Fruit fly (Drosophila melanogaster) Kc167 (cell line): ENCODE data around the gene CG17105.

Experiments used
- Myc ChIP-seq: fragments of >200 bp; optimal IDR thresholded peaks from 2 replicates; lab custom pipeline; 2017; ENCODE audit warnings: missing external identifiers
- Sin3A ChIP-seq: fragments of >200 bp; optimal IDR thresholded peaks from 2 replicates; lab custom pipeline; 2018; ENCODE audit warnings: missing external identifiers
- h ChIP-seq: fragments of >200 bp; optimal IDR thresholded peaks from 3 replicates; lab custom pipeline; 2018; ENCODE audit warnings: missing external identifiers
- insv ChIP-seq: fragments of >200 bp; optimal IDR thresholded peaks from 3 replicates; lab custom pipeline; 2018; ENCODE audit warnings: missing external identifiers
- psq ChIP-seq: fragments of >200 bp; optimal IDR thresholded peaks from 2 replicates; lab custom pipeline; 2017; ENCODE audit warnings: missing external identifiers
- ttk ChIP-seq: sonication (Bioruptor generic); optimal IDR thresholded peaks from 2 replicates; lab custom pipeline; 2017; ENCODE audit warnings: missing external identifiers

Gene CG17105

dm6 chr2L:10680584-10681080 is at the start of gene CG17105:
TSS of gene CG17105 (plus strand) at chr2L:10681030.
- TF ChIP-seq psq (lab: Kevin White, UChicago), result no peak
- no peak for TF ChIP-seq h (lab: Kevin White, UChicago)
- no peak for TF ChIP-seq ttk
- TF ChIP-seq Sin3A (lab: Kevin White, UChicago), result no peak
- TF ChIP-seq Myc, result no peak
- TF ChIP-seq insv, result no peak

DNA sequence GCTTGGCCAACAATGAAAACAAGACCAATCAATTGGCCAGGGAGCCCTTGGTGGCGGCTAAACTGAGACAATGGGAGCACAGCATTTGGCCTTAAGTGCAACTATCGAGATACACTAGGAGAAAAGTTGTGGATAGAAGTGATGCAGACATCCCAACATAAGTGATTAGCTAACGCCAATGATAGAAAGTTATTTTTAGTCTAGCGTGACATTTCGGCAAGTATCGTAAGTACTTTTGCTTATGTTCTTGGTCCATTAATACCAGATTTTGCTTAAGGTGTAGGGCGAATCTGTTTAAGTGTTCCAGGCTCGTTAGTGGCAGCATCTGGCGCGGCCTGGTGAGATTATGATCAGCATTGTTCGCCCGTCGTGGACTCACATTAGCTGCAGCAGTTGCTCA is 48.1 kb upstream of the CG17105 start:
- TF ChIP-seq h (lab: Kevin White, UChicago), result no peak
- no peak for TF ChIP-seq insv
- no peak for TF ChIP-seq psq (lab: Kevin White, UChicago)
- TF ChIP-seq ttk, result no peak
- TF ChIP-seq Myc, result no peak
- TF ChIP-seq Sin3A (lab: Kevin White, UChicago), result no peak

dm6 chr2L:10638371-10638770 is 42.5 kb upstream of the CG17105 start, which contains the start of gene CG7329:
TSS of gene CG7329 (minus strand) at chr2L:10638471.
- TF ChIP-seq Sin3A (lab: Kevin White, UChicago) (no peak), Myc (no peak), ttk (no peak), insv (no peak), h (lab: Kevin White, UChicago) (no peak), psq (lab: Kevin White, UChicago) (no peak)

dm6 chr2L:10639631-10640030 is 41.2 kb upstream of the CG17105 start, which contains the start of gene CG31872:
TSS of gene CG31872 (plus strand) at chr2L:10639931.
- TF ChIP-seq psq (lab: Kevin White, UChicago), result no peak
- TF ChIP-seq ttk, result no peak

- TF ChIP-seq ttk (no peak), psq (lab: Kevin White, UChicago) (no peak), h (lab: Kevin White, UChicago) (no peak), Sin3A (lab: Kevin White, UChicago) (no peak), Myc (no peak), insv (no peak)
Measured at dm6 chr2L:10643671-10644070, 37.2 kb upstream of the CG17105 start, which contains the start of gene CG18284. TSS of gene CG18284 (plus strand) at chr2L:10643971.

dm6 chr2L:10646115-10646514 is 34.7 kb upstream of the CG17105 start, which contains the start of gene CG17097:
TSS of gene CG17097 (plus strand) at chr2L:10646415.
- no peak for TF ChIP-seq psq (lab: Kevin White, UChicago)
- TF ChIP-seq Myc, result no peak
- TF ChIP-seq ttk, result no peak
- no peak for TF ChIP-seq h (lab: Kevin White, UChicago)
- TF ChIP-seq insv, result no peak
- no peak for TF ChIP-seq Sin3A (lab: Kevin White, UChicago)

- no peak for TF ChIP-seq psq (lab: Kevin White, UChicago)
- TF ChIP-seq h (lab: Kevin White, UChicago), result no peak
- no peak for TF ChIP-seq insv
- no peak for TF ChIP-seq ttk
- no peak for TF ChIP-seq Sin3A (lab: Kevin White, UChicago)
- TF ChIP-seq Myc, result no peak
Measured at dm6 chr2L:10646726-10647125, 34.1 kb upstream of the CG17105 start.

DNA sequence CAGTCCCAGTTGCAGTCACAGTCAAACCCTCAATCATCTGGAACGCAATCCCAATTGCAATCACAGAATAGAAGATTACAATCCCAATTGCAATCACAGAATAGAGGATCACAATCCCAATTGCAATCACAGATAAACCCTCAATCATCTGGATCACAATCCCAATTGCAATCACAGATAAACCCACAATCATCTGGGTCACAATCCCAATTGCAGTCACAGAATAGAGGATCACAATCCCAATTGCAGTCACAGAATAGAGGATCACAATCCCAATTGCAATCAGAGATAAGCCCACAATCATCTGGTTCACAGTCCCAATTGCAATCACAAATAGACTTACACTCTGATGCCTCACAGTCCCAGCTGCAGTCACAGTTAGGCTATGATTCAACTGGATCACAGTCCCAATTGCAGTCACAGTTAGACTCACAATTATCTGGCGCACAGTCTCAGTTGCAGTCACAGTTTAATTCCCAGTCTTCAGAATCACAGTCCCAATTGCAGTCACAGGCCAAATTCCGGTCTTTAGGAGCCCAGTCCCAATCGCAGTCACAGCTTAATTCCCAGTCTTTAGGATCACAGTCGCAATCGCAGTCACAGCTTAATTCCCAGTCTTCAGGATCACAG is 33.0 kb upstream of the CG17105 start:
- TF ChIP-seq h (lab: Kevin White, UChicago) (no peak), insv (no peak), Sin3A (lab: Kevin White, UChicago) (no peak), ttk (no peak), psq (lab: Kevin White, UChicago) (no peak), Myc (no peak)

DNA sequence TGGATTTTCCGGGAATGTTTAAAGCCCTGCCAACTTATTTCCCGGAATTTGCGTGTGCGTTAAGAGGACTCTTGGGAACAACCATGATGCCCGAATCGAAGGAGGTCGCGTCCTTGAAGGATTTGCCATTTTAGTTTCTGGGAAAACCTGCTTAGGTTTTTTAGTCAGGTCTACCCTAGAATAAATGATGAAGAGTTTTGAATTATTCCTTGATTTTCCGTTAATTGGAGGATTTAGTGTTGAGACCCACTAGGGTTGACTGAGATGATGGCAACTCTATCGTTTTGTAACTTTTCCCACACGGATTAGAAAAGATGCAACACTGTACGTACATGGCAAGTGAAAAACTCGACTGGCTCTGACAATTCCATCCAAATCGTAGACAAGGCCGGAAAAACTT is 29.5 kb upstream of the CG17105 start, which contains the start of gene dbf:
dbf (plus strand) TSS at position 301 of the 400 bp plus-strand sequence.
- no peak for TF ChIP-seq psq (lab: Kevin White, UChicago)
- no peak for TF ChIP-seq ttk
- no peak for TF ChIP-seq Sin3A (lab: Kevin White, UChicago)
- TF ChIP-seq h (lab: Kevin White, UChicago), result no peak
- TF ChIP-seq Myc, result no peak
- TF ChIP-seq insv, result no peak

DNA sequence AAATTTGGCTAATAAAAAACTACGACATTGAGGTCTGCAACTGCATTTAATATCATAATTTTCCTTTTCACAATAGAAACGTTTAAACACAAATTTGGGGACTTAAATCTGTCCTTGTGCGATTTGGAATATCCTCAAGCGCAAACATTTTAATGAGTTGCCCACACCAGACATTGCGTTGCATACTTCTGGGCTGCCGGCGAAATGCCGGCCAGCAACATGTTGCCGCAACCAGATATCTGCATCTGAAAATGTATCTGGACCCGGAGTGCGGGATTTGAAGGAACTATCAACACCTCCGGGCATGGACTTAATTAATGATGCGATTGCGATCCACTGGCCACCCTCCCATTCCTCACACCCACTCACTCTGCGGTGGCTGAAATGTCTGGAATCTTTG is 26.3 kb upstream of the CG17105 start:
- TF ChIP-seq psq (lab: Kevin White, UChicago), result no peak
- no peak for TF ChIP-seq Myc
- TF ChIP-seq h (lab: Kevin White, UChicago), result no peak
- no peak for TF ChIP-seq Sin3A (lab: Kevin White, UChicago)
- no peak for TF ChIP-seq ttk
- TF ChIP-seq insv, result no peak

DNA sequence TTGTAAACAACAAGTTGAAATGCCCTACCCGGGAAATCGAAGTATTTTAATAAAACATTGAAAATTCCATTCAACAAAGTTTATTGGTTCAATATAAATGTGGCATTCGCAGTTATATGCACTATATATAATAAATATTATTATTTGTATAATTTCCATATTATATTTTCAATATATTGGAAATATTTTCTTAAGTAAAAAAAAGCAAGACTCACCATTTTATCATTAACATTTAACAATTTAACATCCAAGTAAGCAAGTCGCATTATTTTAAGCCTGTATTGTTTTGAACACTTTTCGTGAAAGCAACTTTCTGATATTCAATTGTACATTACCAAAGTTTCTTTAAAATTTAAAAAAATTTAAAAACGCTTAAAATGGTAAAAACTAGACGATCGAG is 22.8 kb upstream of the CG17105 start, which contains the start of gene CG45690:
CG45690 (plus strand) TSS at position 301 of the 400 bp plus-strand sequence.
- TF ChIP-seq ttk (no peak), psq (lab: Kevin White, UChicago) (no peak), insv (no peak), Sin3A (lab: Kevin White, UChicago) (no peak), h (lab: Kevin White, UChicago) (no peak), Myc (no peak)

dm6 chr2L:10661490-10662240 is 19.2 kb upstream of the CG17105 start, which contains the start of gene CG31871:
TSS of gene CG31871 (plus strand) at chr2L:10662081.
- TF ChIP-seq insv (no peak), h (lab: Kevin White, UChicago) (no peak), Myc (no peak), psq (lab: Kevin White, UChicago) (no peak), Sin3A (lab: Kevin White, UChicago) (no peak), ttk (no peak)
